Worm (Caenorhabditis elegans) whole organism, mixed stage, embryonic: Measurements from ENCODE around the gene umps-1.

Experiments used
- M03D4.4 ChIP-seq: sonication (generic microtip); optimal IDR thresholded peaks from 2 replicates; lab custom pipeline; 2017; ENCODE audit warnings: mild to moderate bottlenecking, missing genetic modification characterization, missing compliant biosample characterization
- bed-3 ChIP-seq: fragments of 200-800 bp; sonication (Bioruptor generic); optimal IDR thresholded peaks from 3 replicates; lab custom pipeline; 2018; ENCODE audit warnings: mild to moderate bottlenecking, missing genetic modification characterization, moderate library complexity, missing compliant biosample characterization
- ceh-43 ChIP-seq: fragments of 200-800 bp; sonication (Bioruptor generic); optimal IDR thresholded peaks from 2 replicates; lab custom pipeline; 2018; ENCODE audit warnings: mild to moderate bottlenecking, missing genetic modification characterization, moderate library complexity, missing compliant biosample characterization
- ceh-83 ChIP-seq: fragments of 200-800 bp; sonication (Bioruptor generic); optimal IDR thresholded peaks from 2 replicates; lab custom pipeline; 2018; ENCODE audit warnings: mild to moderate bottlenecking, missing genetic modification characterization, missing compliant biosample characterization
- ces-1 ChIP-seq: fragments of 150-350 bp; optimal IDR thresholded peaks from 2 replicates; lab custom pipeline; 2014; ENCODE audit warnings: missing biosample characterization, missing genetic modification reagents, missing genetic modification characterization
- drap-1 ChIP-seq: fragments of 200-800 bp; sonication (Bioruptor generic); optimal IDR thresholded peaks from 3 replicates; lab custom pipeline; 2018; ENCODE audit warnings: mild to moderate bottlenecking, missing genetic modification characterization, missing compliant biosample characterization
- elt-1 ChIP-seq: sonication (generic microtip); optimal IDR thresholded peaks from 2 replicates; lab custom pipeline; 2017; ENCODE audit warnings: missing genetic modification characterization, mild to moderate bottlenecking, missing compliant biosample characterization, antibody characterized with exemption, moderate library complexity, borderline replicate concordance; ENCODE audit not compliant: insufficient read depth
- elt-3 ChIP-seq: fragments of 150-350 bp; optimal IDR thresholded peaks from 2 replicates; lab custom pipeline; 2014; ENCODE audit warnings: missing biosample characterization, missing genetic modification characterization
- ham-2 ChIP-seq: fragments of 200-800 bp; sonication (Bioruptor generic); optimal IDR thresholded peaks from 2 replicates; lab custom pipeline; 2018; ENCODE audit warnings: mild to moderate bottlenecking, missing genetic modification characterization, missing compliant biosample characterization
- hlh-1 ChIP-seq: fragments of 150-350 bp; optimal IDR thresholded peaks from 2 replicates; lab custom pipeline; 2014; ENCODE audit warnings: missing biosample characterization, missing genetic modification reagents, missing genetic modification characterization
- lin-13 ChIP-seq: fragments of 150-350 bp; optimal IDR thresholded peaks from 2 replicates; lab custom pipeline; 2014; ENCODE audit warnings: missing biosample characterization, missing genetic modification characterization
- lsy-2 ChIP-seq: fragments of 150-350 bp; optimal IDR thresholded peaks from 2 replicates; lab custom pipeline; 2014; ENCODE audit warnings: missing biosample characterization, missing genetic modification characterization
- mab-5 ChIP-seq: fragments of 150-350 bp; optimal IDR thresholded peaks from 2 replicates; lab custom pipeline; 2014; ENCODE audit warnings: missing biosample characterization, missing genetic modification characterization
- mls-2 ChIP-seq: sonication (generic microtip); optimal IDR thresholded peaks from 2 replicates; lab custom pipeline; 2016; ENCODE audit warnings: mild to moderate bottlenecking, missing genetic modification characterization, moderate library complexity, missing compliant biosample characterization
- nhr-12 ChIP-seq: fragments of 150-350 bp; optimal IDR thresholded peaks from 2 replicates; lab custom pipeline; 2014; ENCODE audit warnings: missing biosample characterization, missing genetic modification characterization
- nhr-2 ChIP-seq: fragments of 150-350 bp; optimal IDR thresholded peaks from 2 replicates; lab custom pipeline; 2014; ENCODE audit warnings: missing biosample characterization, missing genetic modification characterization
- nhr-237 ChIP-seq: fragments of 150-350 bp; optimal IDR thresholded peaks from 2 replicates; lab custom pipeline; 2014; ENCODE audit warnings: missing biosample characterization, missing genetic modification characterization
- pha-4 ChIP-seq: fragments of 150-350 bp; optimal IDR thresholded peaks from 2 replicates; lab custom pipeline; 2018; ENCODE audit warnings: missing biosample characterization, missing genetic modification reagents, missing genetic modification characterization
- sem-2 ChIP-seq: fragments of 200-800 bp; sonication (Bioruptor generic); optimal IDR thresholded peaks from 2 replicates; lab custom pipeline; 2018; ENCODE audit warnings: mild to moderate bottlenecking, missing genetic modification characterization, missing compliant biosample characterization
- snpc-4 ChIP-seq: fragments of 150-350 bp; optimal IDR thresholded peaks from 2 replicates; lab custom pipeline; 2014; ENCODE audit warnings: missing biosample characterization, missing genetic modification characterization
- sptf-1 ChIP-seq: sonication (generic microtip); optimal IDR thresholded peaks from 2 replicates; lab custom pipeline; 2017; ENCODE audit warnings: mild to moderate bottlenecking, missing genetic modification characterization, moderate library complexity, missing compliant biosample characterization
- tbx-8 ChIP-seq: fragments of 200-800 bp; sonication (Bioruptor generic); optimal IDR thresholded peaks from 2 replicates; lab custom pipeline; 2018; ENCODE audit warnings: mild to moderate bottlenecking, missing genetic modification characterization, moderate library complexity, missing compliant biosample characterization
- unc-120 ChIP-seq: sonication (generic microtip); optimal IDR thresholded peaks from 2 replicates; lab custom pipeline; 2017; ENCODE audit warnings: missing genetic modification characterization, missing compliant biosample characterization; ENCODE audit not compliant: poor library complexity, severe bottlenecking
- unc-39 ChIP-seq: fragments of 150-350 bp; optimal IDR thresholded peaks from 2 replicates; lab custom pipeline; 2014; ENCODE audit warnings: missing biosample characterization, missing genetic modification characterization
- zip-8 ChIP-seq: fragments of 150-350 bp; optimal IDR thresholded peaks from 2 replicates; lab custom pipeline; 2014; ENCODE audit warnings: missing biosample characterization, missing genetic modification characterization
- ztf-11 ChIP-seq: fragments of 150-350 bp; optimal IDR thresholded peaks from 2 replicates; lab custom pipeline; 2014; ENCODE audit warnings: missing biosample characterization, missing genetic modification characterization

Gene umps-1

ce11 chrIII:10330372-10331062, 26.9 kb downstream of the umps-1 start, which contains the start of gene nex-2:
Gene nex-2, minus strand, starts transcription at chrIII:10330422.
- TF ChIP-seq sem-2 = no peak
- TF ChIP-seq M03D4.4 (tag; lab: Kevin White, UChicago) = no peak
- TF ChIP-seq unc-120 (tag; lab: Kevin White, UChicago) = no peak
- no peak for TF ChIP-seq ham-2 (GFP tag; lab: Kevin White, UChicago)
- no peak for TF ChIP-seq pha-4 (tag; lab: Kevin White, UChicago)
- TF ChIP-seq unc-39 = no peak
- no peak for TF ChIP-seq ceh-43 (GFP tag; lab: Kevin White, UChicago)
- TF ChIP-seq hlh-1 (tag; lab: Kevin White, UChicago) = no peak
- TF ChIP-seq nhr-2 (tag; lab: Kevin White, UChicago) = no peak
- TF ChIP-seq ces-1 = no peak
- no peak for TF ChIP-seq tbx-8 (GFP tag; lab: Kevin White, UChicago)
- TF ChIP-seq nhr-237 = no peak
- TF ChIP-seq mab-5 = no peak
- TF ChIP-seq sptf-1 = no peak
- no peak for TF ChIP-seq elt-3 (tag; lab: Kevin White, UChicago)
- TF ChIP-seq ztf-11 (tag; lab: Kevin White, UChicago) = no peak
- no peak for TF ChIP-seq lsy-2 (tag; lab: Kevin White, UChicago)
- TF ChIP-seq nhr-12 (tag; lab: Kevin White, UChicago) = no peak
- no peak for TF ChIP-seq ceh-83 (GFP tag; lab: Kevin White, UChicago)

ce11 chrIII:10329811-10330210, 27.6 kb downstream of the umps-1 start:
- TF ChIP-seq lin-13 (tag; lab: Kevin White, UChicago) (no peak), elt-3 (tag; lab: Kevin White, UChicago) (no peak), mls-2 (tag; lab: Kevin White, UChicago) (no peak), bed-3 (no peak), M03D4.4 (tag; lab: Kevin White, UChicago) (no peak)

DNA sequence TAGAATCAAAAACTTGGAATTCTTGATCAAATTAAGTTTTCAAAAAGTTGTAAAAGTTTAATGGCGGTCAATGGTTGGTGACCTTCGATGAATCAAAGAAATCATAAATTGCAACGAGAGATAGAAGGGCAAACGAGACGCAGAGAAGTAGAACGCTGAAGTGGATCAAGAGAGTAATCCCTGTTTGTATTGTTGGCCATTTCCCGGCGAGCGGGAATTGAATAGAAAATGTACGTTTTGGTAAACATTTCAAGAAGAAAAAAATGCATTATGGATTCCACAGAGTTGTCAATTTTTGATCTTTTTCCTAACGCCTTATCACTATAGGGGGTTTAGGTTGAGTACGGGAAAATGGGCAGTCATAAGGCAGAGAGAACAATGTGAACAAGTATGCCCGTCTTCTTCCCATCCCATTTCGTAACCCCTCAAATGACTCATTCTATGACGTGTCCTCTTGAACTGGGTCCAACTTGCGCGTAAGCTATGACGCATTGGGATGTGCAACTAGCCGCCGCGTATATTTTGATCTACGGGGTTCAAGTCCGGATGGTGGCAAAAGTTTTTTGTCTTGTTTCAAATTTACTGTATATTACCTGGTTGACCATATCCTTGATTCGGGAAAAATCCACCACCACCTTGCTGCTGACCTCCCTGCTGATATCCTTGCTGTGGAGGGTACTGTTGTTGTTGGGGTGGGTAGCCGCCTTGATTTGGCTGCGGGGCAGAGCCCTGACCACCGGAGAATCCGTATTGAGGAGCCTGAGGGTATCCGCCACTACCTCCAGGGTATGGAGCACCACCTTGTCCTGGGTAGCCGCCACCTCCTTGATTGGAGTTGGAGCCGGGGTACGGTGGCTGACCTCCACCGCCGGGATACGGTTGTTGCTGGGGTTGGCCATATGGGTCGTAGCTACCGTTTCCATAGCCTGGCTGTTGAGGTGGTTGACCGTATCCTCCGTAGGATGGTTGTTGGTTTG, 28.6 kb downstream of the umps-1 start:
- no peak for TF ChIP-seq elt-1 (tag; lab: Kevin White, UChicago)
- no peak for TF ChIP-seq unc-39
- TF ChIP-seq pha-4 (tag; lab: Kevin White, UChicago) = peak; percentile 19
- TF ChIP-seq snpc-4 (tag; lab: Kevin White, UChicago) = no peak
- no peak for TF ChIP-seq sem-2

DNA sequence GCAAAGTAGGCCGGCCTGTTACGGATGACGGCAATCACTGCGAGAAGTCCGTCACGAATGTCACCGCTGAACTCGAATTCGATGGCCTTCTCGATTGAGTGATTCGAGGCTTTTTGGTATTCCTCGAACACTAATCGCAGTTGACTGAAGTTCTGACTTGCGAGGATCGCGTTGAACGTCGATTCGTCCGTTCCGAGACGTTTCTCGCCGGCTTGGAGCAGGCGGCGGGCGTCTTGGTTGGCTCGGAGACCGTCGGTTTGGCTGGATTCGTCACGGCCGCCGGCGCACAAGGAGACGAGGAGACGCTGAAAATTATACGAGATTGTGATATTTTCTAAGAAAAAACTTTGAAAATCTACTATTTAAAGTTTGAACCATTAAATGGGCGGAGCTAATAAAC, 31.1 kb downstream of the umps-1 start:
- TF ChIP-seq lin-13 (tag; lab: Kevin White, UChicago) (no peak), unc-120 (tag; lab: Kevin White, UChicago) (no peak), lsy-2 (tag; lab: Kevin White, UChicago) (no peak), zip-8 (tag; lab: Kevin White, UChicago) (no peak), ham-2 (GFP tag; lab: Kevin White, UChicago) (no peak), pha-4 (tag; lab: Kevin White, UChicago) (no peak), drap-1 (no peak), ceh-43 (GFP tag; lab: Kevin White, UChicago) (no peak), ceh-83 (GFP tag; lab: Kevin White, UChicago) (no peak), sem-2 (no peak)

DNA sequence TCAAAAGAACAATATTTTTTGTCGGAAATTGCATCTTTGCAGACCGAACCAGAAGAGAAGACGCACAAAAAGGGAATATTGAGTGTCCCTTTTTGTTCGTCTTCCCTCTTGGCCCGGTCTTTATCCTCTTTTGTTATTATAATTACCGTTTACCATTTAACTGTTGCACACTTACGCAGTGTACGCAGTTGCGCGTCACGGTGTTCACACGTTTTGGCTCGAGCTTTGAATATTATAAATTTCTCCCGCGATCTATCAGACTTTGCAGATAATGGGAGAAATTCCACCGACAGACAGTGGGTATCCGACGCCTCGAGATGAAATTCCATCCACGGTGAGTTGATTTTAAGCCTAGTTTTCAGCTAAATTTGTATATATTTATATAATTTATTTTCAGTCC, 36.7 kb downstream of the umps-1 start, which contains the start of gene sas-7:
TSS of gene sas-7 (plus strand) at position 232 of the 400 bp plus-strand sequence.
- no peak for TF ChIP-seq mls-2 (tag; lab: Kevin White, UChicago)
- no peak for TF ChIP-seq pha-4 (tag; lab: Kevin White, UChicago)
- no peak for TF ChIP-seq unc-39
- TF ChIP-seq ceh-43 (GFP tag; lab: Kevin White, UChicago) = no peak
